Fruit fly (Drosophila melanogaster) S2 (cell line): ENCODE data around the gene Gbs-70E.

Experiments used
- CG8478 ChIP-seq: fragments of >200 bp; optimal IDR thresholded peaks from 2 replicates; lab custom pipeline; 2018
- CTCF ChIP-seq, 2 experiments: fragments of >200 bp; optimal IDR thresholded peaks; 2 replicates each; lab custom pipeline; 2018

dm6 chr3L:14552041-14552924, 1.5 kb upstream of the Gbs-70E start:
- no peak for TF ChIP-seq CG8478 (lab: Kevin White, UChicago)
- no peak for TF ChIP-seq CTCF (optimal IDR thresholded peaks at IDR 0.05; lab: Kevin White, UChicago)
